Worm (Caenorhabditis elegans) whole organism, late embryonic: Measurements from ENCODE around the gene ZK381.8.

Source experiments
- C38D4.7 ChIP-seq: fragments of 200-800 bp; sonication (Bioruptor generic); optimal IDR thresholded peaks from 2 replicates; lab custom pipeline; 2018; ENCODE audit warnings: mild to moderate bottlenecking, missing genetic modification characterization, moderate library complexity, missing compliant biosample characterization
- Y22D7AL.16 ChIP-seq: sonication (generic microtip); optimal IDR thresholded peaks from 2 replicates; lab custom pipeline; 2016; ENCODE audit warnings: missing genetic modification characterization, missing compliant biosample characterization
- ama-1 ChIP-seq: fragments of 150-350 bp; optimal IDR thresholded peaks from 2 replicates; lab custom pipeline; 2014
- ceh-14 ChIP-seq: sonication (generic microtip); optimal IDR thresholded peaks from 2 replicates; lab custom pipeline; 2016; ENCODE audit warnings: missing genotype, missing genetic modification characterization, missing compliant biosample characterization
- ceh-18 ChIP-seq: sonication (generic microtip); optimal IDR thresholded peaks from 2 replicates; lab custom pipeline; 2016; ENCODE audit warnings: missing genetic modification characterization, missing compliant biosample characterization
- ceh-19 ChIP-seq: fragments of 200-800 bp; sonication (Bioruptor generic); optimal IDR thresholded peaks from 2 replicates; lab custom pipeline; 2018; ENCODE audit warnings: mild to moderate bottlenecking, missing genetic modification characterization, missing compliant biosample characterization
- ceh-2 ChIP-seq: sonication (generic microtip); optimal IDR thresholded peaks from 2 replicates; lab custom pipeline; 2016; ENCODE audit warnings: missing genotype, missing genetic modification characterization, missing compliant biosample characterization
- ceh-24 ChIP-seq: sonication (generic microtip); optimal IDR thresholded peaks from 2 replicates; lab custom pipeline; 2016; ENCODE audit warnings: mild to moderate bottlenecking, missing genetic modification characterization, missing compliant biosample characterization
- ceh-31 ChIP-seq: sonication (generic microtip); optimal IDR thresholded peaks from 2 replicates; lab custom pipeline; 2016; ENCODE audit warnings: missing genetic modification characterization, missing compliant biosample characterization
- ceh-34 ChIP-seq: sonication (generic microtip); optimal IDR thresholded peaks from 2 replicates; lab custom pipeline; 2016; ENCODE audit warnings: mild to moderate bottlenecking, missing genetic modification characterization, missing compliant biosample characterization
- ceh-45 ChIP-seq: fragments of 200-800 bp; sonication (Bioruptor generic); IDR thresholded peaks from 2 replicates; pipeline ENCODE4 v1.3.6; 2022; ENCODE audit warnings: missing genetic modification reagents, missing genetic modification characterization, missing compliant biosample characterization
- ceh-48 ChIP-seq: sonication (generic microtip); optimal IDR thresholded peaks from 2 replicates; lab custom pipeline; 2016; ENCODE audit warnings: missing genetic modification characterization, inconsistent platforms, missing compliant biosample characterization
- elt-2 ChIP-seq: sonication (generic microtip); optimal IDR thresholded peaks from 2 replicates; lab custom pipeline; 2016; ENCODE audit warnings: missing genetic modification reagents, missing genetic modification characterization, missing compliant biosample characterization
- eyg-1 ChIP-seq: sonication (generic microtip); optimal IDR thresholded peaks from 2 replicates; lab custom pipeline; 2016; ENCODE audit warnings: missing genotype, missing genetic modification characterization, missing compliant biosample characterization
- fkh-6 ChIP-seq: sonication (generic microtip); optimal IDR thresholded peaks from 2 replicates; lab custom pipeline; 2016; ENCODE audit warnings: missing genetic modification characterization, missing compliant biosample characterization
- gmeb-2 ChIP-seq: sonication (generic microtip); optimal IDR thresholded peaks from 2 replicates; lab custom pipeline; 2016; ENCODE audit warnings: missing genetic modification characterization, inconsistent platforms, missing compliant biosample characterization
- hlh-13 ChIP-seq: fragments of 200-800 bp; sonication (Bioruptor generic); optimal IDR thresholded peaks from 2 replicates; lab custom pipeline; 2018; ENCODE audit warnings: mild to moderate bottlenecking, missing genetic modification characterization, missing compliant biosample characterization
- hlh-15 ChIP-seq: sonication (generic microtip); optimal IDR thresholded peaks from 2 replicates; lab custom pipeline; 2016; ENCODE audit warnings: missing genetic modification characterization, missing compliant biosample characterization
- lin-11 ChIP-seq: fragments of 200-800 bp; sonication (Bioruptor generic); optimal IDR thresholded peaks from 2 replicates; lab custom pipeline; 2018; ENCODE audit warnings: mild to moderate bottlenecking, missing genetic modification characterization, missing compliant biosample characterization
- mec-3 ChIP-seq: sonication (generic microtip); optimal IDR thresholded peaks from 2 replicates; lab custom pipeline; 2016; ENCODE audit warnings: borderline replicate concordance, missing genetic modification characterization, missing compliant biosample characterization
- nfya-1 ChIP-seq: sonication (generic microtip); optimal IDR thresholded peaks from 2 replicates; lab custom pipeline; 2017; ENCODE audit warnings: missing genetic modification characterization, mild to moderate bottlenecking, missing compliant biosample characterization, antibody characterized with exemption, moderate library complexity
- nhr-232 ChIP-seq: sonication (generic microtip); optimal IDR thresholded peaks from 2 replicates; lab custom pipeline; 2016; ENCODE audit warnings: missing genetic modification characterization, missing compliant biosample characterization
- npax-4 ChIP-seq: sonication (generic microtip); optimal IDR thresholded peaks from 2 replicates; lab custom pipeline; 2016; ENCODE audit warnings: missing genetic modification characterization, missing compliant biosample characterization
- odd-2 ChIP-seq: sonication (generic microtip); optimal IDR thresholded peaks from 2 replicates; lab custom pipeline; 2017; ENCODE audit warnings: antibody characterized with exemption, mild to moderate bottlenecking, missing genetic modification characterization, missing compliant biosample characterization
- pha-4 ChIP-seq: fragments of 150-350 bp; optimal IDR thresholded peaks from 2 replicates; lab custom pipeline; 2018; ENCODE audit warnings: missing biosample characterization, missing genetic modification reagents, missing genetic modification characterization
- sdc-2 ChIP-seq: sonication (generic microtip); optimal IDR thresholded peaks from 2 replicates; lab custom pipeline; 2016; ENCODE audit warnings: missing genotype, missing genetic modification characterization, missing compliant biosample characterization
- sox-2 ChIP-seq: fragments of 200-800 bp; sonication (Bioruptor generic); IDR thresholded peaks from 2 replicates; pipeline ENCODE4 v1.3.6; 2022; ENCODE audit warnings: missing genetic modification reagents, missing genetic modification characterization, missing compliant biosample characterization
- sox-4 ChIP-seq: sonication (generic microtip); optimal IDR thresholded peaks from 2 replicates; lab custom pipeline; 2017; ENCODE audit warnings: mild to moderate bottlenecking, missing genetic modification characterization, inconsistent platforms, missing compliant biosample characterization
- tbx-2 ChIP-seq: sonication (generic microtip); optimal IDR thresholded peaks from 2 replicates; lab custom pipeline; 2016; ENCODE audit warnings: missing genetic modification characterization, missing compliant biosample characterization
- unc-3 ChIP-seq, 2 experiments: fragments of 200-800 bp in 1 of 2; sonication (Bioruptor generic) in 1 of 2; sonication (generic microtip) in 1 of 2; conservative IDR thresholded peaks in 1 of 2; optimal IDR thresholded peaks in 1 of 2; 2 replicates each; pipeline versions ENCODE4 v1.3.6 to Lab custom; 2016 to 2022; ENCODE audit warnings: missing compliant biosample characterization in 2 of 2, missing genetic modification characterization in 2 of 2, missing genetic modification reagents in 1 of 2
- unc-42 ChIP-seq: sonication (generic microtip); optimal IDR thresholded peaks from 2 replicates; lab custom pipeline; 2016; ENCODE audit warnings: missing genotype, missing genetic modification characterization, missing compliant biosample characterization
- unc-55 ChIP-seq: sonication (generic microtip); optimal IDR thresholded peaks from 2 replicates; lab custom pipeline; 2017; ENCODE audit warnings: missing biosample characterization, missing genetic modification reagents, missing genetic modification characterization
- unc-86 ChIP-seq: sonication (generic microtip); optimal IDR thresholded peaks from 2 replicates; lab custom pipeline; 2016; ENCODE audit warnings: missing genetic modification characterization, missing compliant biosample characterization
- zip-5 ChIP-seq: sonication (generic microtip); optimal IDR thresholded peaks from 2 replicates; lab custom pipeline; 2016; ENCODE audit warnings: missing genetic modification characterization, missing compliant biosample characterization
- ztf-16 ChIP-seq: sonication (generic microtip); optimal IDR thresholded peaks from 2 replicates; lab custom pipeline; 2017; ENCODE audit warnings: missing genetic modification characterization, missing compliant biosample characterization

The ZK381.8 gene

DNA sequence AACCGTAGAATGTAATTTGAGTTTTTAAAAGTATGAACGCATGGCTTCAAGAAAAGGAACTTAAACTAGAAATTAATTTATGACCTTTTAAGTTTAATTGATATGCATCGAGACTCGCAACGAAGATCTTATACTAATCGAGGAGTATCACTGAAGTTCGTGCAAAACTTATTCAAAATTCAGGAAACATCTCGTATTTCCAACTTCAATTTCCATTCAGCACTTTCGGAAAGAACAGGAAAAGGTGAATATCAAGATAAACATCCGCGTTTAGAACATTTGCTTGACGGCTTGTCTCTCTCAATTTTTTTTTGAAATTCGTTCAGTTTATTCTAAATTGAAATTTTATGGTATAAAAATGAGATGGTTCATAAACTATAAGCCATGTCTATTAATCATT is 5.0 kb downstream of the ZK381.8 start, which contains the start of gene ZK381.2:
Gene ZK381.2, plus strand, starts transcription at position 301 of the 400 bp plus-strand sequence.
- TF ChIP-seq ceh-24 (tag; lab: Kevin White, UChicago): no peak
- TF ChIP-seq odd-2 (tag; lab: Kevin White, UChicago): no peak
- TF ChIP-seq ceh-34: no peak
- TF ChIP-seq lin-11 (tag; lab: Kevin White, UChicago): no peak
- no peak for TF ChIP-seq unc-42
- no peak for TF ChIP-seq ceh-18
- TF ChIP-seq ceh-19 (GFP tag; lab: Kevin White, UChicago): no peak
- no peak for TF ChIP-seq elt-2 (tag; lab: Kevin White, UChicago)
- no peak for TF ChIP-seq unc-86 (tag; lab: Kevin White, UChicago)
- TF ChIP-seq eyg-1: no peak

DNA sequence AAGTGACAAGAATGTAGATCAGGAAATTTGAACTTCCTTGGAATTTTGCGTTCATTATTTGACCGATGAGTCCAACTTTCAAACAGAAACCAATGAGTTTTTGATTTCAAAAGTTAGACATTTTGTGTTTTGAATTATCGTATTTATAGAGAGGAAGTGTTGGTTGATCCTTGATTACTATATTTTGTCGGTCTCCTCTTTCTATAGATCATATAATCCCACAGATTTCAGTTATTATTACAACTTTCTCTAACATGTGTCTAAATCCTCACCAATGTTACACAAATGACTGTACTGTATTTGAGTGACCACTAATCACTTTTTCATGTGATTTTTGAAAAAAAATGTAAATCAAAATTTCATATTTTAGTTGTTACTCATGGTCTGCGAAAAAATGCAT is 5.7 kb downstream of the ZK381.8 start, which contains the start of gene B0478.3:
Gene B0478.3, minus strand, starts transcription at position 101 of the 400 bp plus-strand sequence.
- TF ChIP-seq ama-1 (lab: Kevin White, UChicago) (no peak), npax-4 (tag; lab: Kevin White, UChicago) (no peak), fkh-6 (tag; lab: Kevin White, UChicago) (no peak), odd-2 (tag; lab: Kevin White, UChicago) (no peak), ceh-45 (no peak), tbx-2 (tag; lab: Kevin White, UChicago) (no peak), hlh-15 (tag; lab: Kevin White, UChicago) (no peak), ztf-16 (tag; lab: Kevin White, UChicago) (no peak), sox-4 (no peak), sdc-2 (no peak), C38D4.7 (GFP tag; lab: Kevin White, UChicago) (no peak)

DNA sequence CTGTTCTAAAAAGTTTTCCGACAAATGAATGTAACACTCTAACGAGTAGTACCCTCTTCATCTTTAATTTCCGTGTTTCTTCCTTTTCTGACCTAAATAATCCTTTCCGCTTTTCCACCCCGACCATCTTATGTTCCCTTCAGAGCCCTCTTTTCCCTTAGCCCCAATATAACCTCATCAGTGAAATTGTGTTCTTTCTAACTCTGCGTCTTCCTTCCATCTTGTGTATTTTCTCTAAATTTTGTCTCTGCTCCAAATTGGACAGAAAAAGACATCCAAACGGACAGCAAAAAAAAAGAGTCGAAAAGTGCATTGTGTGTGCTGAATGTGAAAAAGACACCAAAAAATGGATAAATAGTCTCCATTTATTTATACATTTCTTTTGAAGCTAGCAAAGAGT is 10.7 kb downstream of the ZK381.8 start:
- no peak for TF ChIP-seq fkh-6 (tag; lab: Kevin White, UChicago)
- peak; percentile 95 for TF ChIP-seq unc-42
- TF ChIP-seq npax-4 (tag; lab: Kevin White, UChicago): no peak
- TF ChIP-seq sox-2 (GFP tag; lab: Robert Waterston, UW): no peak
- no peak for TF ChIP-seq nhr-232 (tag; lab: Kevin White, UChicago)
- TF ChIP-seq pha-4 (tag; lab: Kevin White, UChicago): no peak

DNA sequence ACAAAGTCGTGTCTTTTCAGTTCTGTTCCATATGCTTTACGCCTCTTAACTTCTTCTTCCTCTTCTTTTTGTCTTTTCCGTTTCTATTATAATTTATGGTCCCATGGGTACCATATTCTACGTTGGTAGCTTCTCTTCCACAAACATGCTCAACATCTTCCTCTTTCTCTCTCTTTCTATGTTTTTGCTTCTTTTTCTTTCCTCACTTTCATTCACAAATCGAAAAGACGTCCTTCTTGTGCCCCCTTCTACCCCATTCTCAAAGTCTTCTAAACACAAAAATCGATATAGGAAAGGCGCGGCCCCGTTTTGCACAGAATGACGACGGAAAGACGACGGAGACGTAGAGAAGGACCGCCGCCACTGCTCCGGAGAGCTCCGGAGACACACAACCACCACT is 11.5 kb downstream of the ZK381.8 start:
- TF ChIP-seq ceh-31 (tag; lab: Kevin White, UChicago) (peak; percentile 45), eyg-1 (no peak), zip-5 (tag; lab: Kevin White, UChicago) (no peak), ceh-14 (no peak), unc-3 (GFP tag; conservative IDR thresholded peaks at IDR 0.05; lab: Robert Waterston, UW) (no peak), unc-3 (tag; optimal IDR thresholded peaks at IDR 0.05; lab: Kevin White, UChicago) (peak; percentile 52), ceh-48 (tag; lab: Kevin White, UChicago) (peak; percentile 95), gmeb-2 (no peak), nfya-1 (tag; lab: Kevin White, UChicago) (peak; percentile 50), unc-55 (GFP tag; lab: Kevin White, UChicago) (peak; percentile 23), ceh-2 (tag; lab: Kevin White, UChicago) (no peak), C38D4.7 (GFP tag; lab: Kevin White, UChicago) (no peak), hlh-15 (tag; lab: Kevin White, UChicago) (no peak)
- TF ChIP-seq, all 69 proteins: peak for 5

DNA sequence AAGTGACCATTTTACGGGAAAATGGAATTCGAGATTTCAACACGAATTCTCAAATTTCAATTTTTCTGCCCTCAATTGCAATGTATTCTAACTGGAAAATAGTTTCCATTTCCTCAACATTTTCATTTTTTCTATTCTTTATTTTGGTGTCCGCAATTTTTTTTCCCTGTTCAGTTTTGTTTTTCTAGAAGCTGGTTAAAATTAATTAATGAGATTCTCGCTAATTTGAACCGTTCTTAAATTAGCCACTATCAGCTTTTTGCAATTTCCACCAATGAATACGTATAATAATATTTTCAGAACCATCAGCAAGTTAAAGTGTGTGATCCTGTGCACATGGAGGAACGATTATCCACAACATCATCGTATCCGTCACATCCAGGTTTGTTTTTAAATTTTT is 12.8 kb downstream of the ZK381.8 start, which contains the start of gene jnk-1:
Gene jnk-1, plus strand, starts transcription at position 301 of the 400 bp plus-strand sequence.
- TF ChIP-seq sdc-2 (no peak), unc-55 (GFP tag; lab: Kevin White, UChicago) (no peak), mec-3 (tag; lab: Kevin White, UChicago) (no peak), Y22D7AL.16 (tag; lab: Kevin White, UChicago) (no peak), hlh-13 (GFP tag; lab: Kevin White, UChicago) (no peak), elt-2 (tag; lab: Kevin White, UChicago) (no peak)
- TF ChIP-seq, all 69 proteins: peak for 0
